Worm (Caenorhabditis elegans) whole organism, young adult: Measurements from ENCODE around the gene cutl-18.

ENCODE experiments used
- F57A8.1 ChIP-seq: fragments of 200-800 bp; sonication (Bioruptor generic); optimal IDR thresholded peaks from 2 replicates; lab custom pipeline; 2018; ENCODE audit warnings: mild to moderate bottlenecking, missing genetic modification characterization, moderate library complexity, missing compliant biosample characterization
- dpl-1 ChIP-seq: fragments of 150-350 bp; optimal IDR thresholded peaks from 2 replicates; lab custom pipeline; 2014; ENCODE audit warnings: missing biosample characterization, missing genetic modification reagents, missing genetic modification characterization
- let-607 ChIP-seq, 2 experiments: fragments of 200-800 bp in 1 of 2; sonication (Bioruptor generic) in 1 of 2; sonication (generic microtip) in 1 of 2; optimal IDR thresholded peaks; 2 replicates each; lab custom pipeline; 2016 to 2018; ENCODE audit warnings: mild to moderate bottlenecking in 2 of 2, missing compliant biosample characterization in 2 of 2, missing genetic modification characterization in 2 of 2, moderate library complexity in 2 of 2, missing genotype in 1 of 2
- unc-62 ChIP-seq: fragments of 150-350 bp; optimal IDR thresholded peaks from 2 replicates; lab custom pipeline; 2014; ENCODE audit warnings: missing biosample characterization, missing genetic modification reagents, missing genetic modification characterization
- xnd-1 ChIP-seq: sonication (generic microtip); optimal IDR thresholded peaks from 2 replicates; lab custom pipeline; 2016; ENCODE audit warnings: missing genotype, missing genetic modification reagents, missing genetic modification characterization, missing compliant biosample characterization
- ztf-18 ChIP-seq: sonication (generic microtip); optimal IDR thresholded peaks from 2 replicates; lab custom pipeline; 2016; ENCODE audit warnings: missing genotype, mild to moderate bottlenecking, missing genetic modification characterization, missing compliant biosample characterization
- ztf-3 ChIP-seq: fragments of 200-800 bp; sonication (Bioruptor generic); optimal IDR thresholded peaks from 2 replicates; lab custom pipeline; 2018; ENCODE audit warnings: mild to moderate bottlenecking, missing genetic modification characterization, missing compliant biosample characterization

DNA sequence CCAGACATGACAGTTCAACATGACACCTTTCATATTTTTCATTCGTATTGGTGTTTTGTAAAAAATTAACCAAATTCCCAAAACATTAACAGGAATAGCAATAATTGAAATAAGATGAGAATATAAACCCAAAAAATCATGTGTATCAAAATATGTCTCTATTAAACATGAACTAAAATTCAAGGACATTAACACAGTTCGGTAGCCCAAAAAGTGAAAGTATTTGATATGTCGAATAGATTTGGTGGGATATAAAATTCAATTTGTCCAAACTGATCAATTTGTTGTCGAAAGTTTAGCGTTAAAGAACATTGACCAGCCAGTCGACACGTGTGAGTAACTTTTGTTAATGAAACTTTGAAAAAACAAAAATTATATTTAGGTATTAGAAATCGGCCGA lies 14.0 kb downstream of the cutl-18 start, which contains the start of gene srh-46:
- TF ChIP-seq let-607 (tag; optimal IDR thresholded peaks at IDR 0.05; lab: Kevin White, UChicago) (no peak), unc-62 (GFP tag; lab: Kevin White, UChicago) (no peak), F57A8.1 (no peak), xnd-1 (tag; lab: Kevin White, UChicago) (no peak), ztf-18 (no peak), dpl-1 (GFP tag; lab: Kevin White, UChicago) (no peak), ztf-3 (no peak)
